Worm (Caenorhabditis elegans) whole organism, L4 larva: ENCODE results near the gene shc-3.

Experiments used
- ceh-82 ChIP-seq: sonication (generic microtip); optimal IDR thresholded peaks from 2 replicates; lab custom pipeline; 2017; ENCODE audit warnings: missing biosample characterization, missing genetic modification characterization
- jun-1 ChIP-seq: fragments of 150-350 bp; optimal IDR thresholded peaks from 2 replicates; lab custom pipeline; 2014; ENCODE audit warnings: missing biosample characterization, missing genetic modification reagents, missing genetic modification characterization
- lin-13 ChIP-seq: fragments of 150-350 bp; optimal IDR thresholded peaks from 2 replicates; lab custom pipeline; 2014; ENCODE audit warnings: missing biosample characterization, missing genetic modification reagents, missing genetic modification characterization
- nhr-76 ChIP-seq: fragments of 150-350 bp; optimal IDR thresholded peaks from 2 replicates; lab custom pipeline; 2014; ENCODE audit warnings: missing biosample characterization, missing genetic modification characterization

- TF ChIP-seq jun-1 (tag; lab: Kevin White, UChicago) (no peak), ceh-82 (tag; lab: Kevin White, UChicago) (no peak), nhr-76 (no peak), lin-13 (GFP tag; lab: Kevin White, UChicago) (no peak)
Observed at ce11 chrX:13736679-13737078, 19.3 kb downstream of the shc-3 start.
